Fruit fly (Drosophila melanogaster) whole organism, adult: ENCODE results near the gene CG13639.

Source experiments
- CG11617 ChIP-seq: fragments of 200-800 bp; sonication (Bioruptor generic); optimal IDR thresholded peaks from 2 replicates; lab custom pipeline; 2017; ENCODE audit warnings: mild to moderate bottlenecking, missing biosample characterization, missing genetic modification reagents, missing genetic modification characterization
- CG12768 ChIP-seq: fragments of 200-800 bp; sonication (Bioruptor generic); optimal IDR thresholded peaks from 2 replicates; lab custom pipeline; 2017; ENCODE audit warnings: missing biosample characterization, missing genetic modification characterization, mild to moderate bottlenecking, moderate library complexity, missing genetic modification reagents
- CG14711 ChIP-seq: fragments of 200-800 bp; sonication (Bioruptor generic); optimal IDR thresholded peaks from 2 replicates; lab custom pipeline; 2018; ENCODE audit warnings: missing biosample characterization, mild to moderate bottlenecking, missing genetic modification characterization, moderate library complexity
- CG33017 ChIP-seq: fragments of 200-800 bp; sonication (Bioruptor generic); optimal IDR thresholded peaks from 2 replicates; lab custom pipeline; 2018; ENCODE audit warnings: missing biosample characterization, mild to moderate bottlenecking, missing genetic modification characterization, moderate library complexity
- CG7045 ChIP-seq: fragments of 200-800 bp; sonication (Bioruptor generic); optimal IDR thresholded peaks from 2 replicates; lab custom pipeline; 2017; ENCODE audit warnings: missing biosample characterization, mild to moderate bottlenecking, missing genetic modification characterization
- CG7101 ChIP-seq: fragments of 200-800 bp; sonication (Bioruptor generic); optimal IDR thresholded peaks from 2 replicates; lab custom pipeline; 2018; ENCODE audit warnings: missing biosample characterization, mild to moderate bottlenecking, missing genetic modification characterization, moderate library complexity
- Clk ChIP-seq: fragments of 200-800 bp; sonication (Bioruptor generic); optimal IDR thresholded peaks from 2 replicates; lab custom pipeline; 2017; ENCODE audit warnings: missing biosample characterization, missing genetic modification characterization
- Crg-1 ChIP-seq: fragments of 200-800 bp; sonication (Bioruptor generic); optimal IDR thresholded peaks from 2 replicates; lab custom pipeline; 2016; ENCODE audit warnings: missing biosample characterization, missing genetic modification characterization
- cic ChIP-seq: fragments of 200-800 bp; sonication (Bioruptor generic); optimal IDR thresholded peaks from 2 replicates; lab custom pipeline; 2017; ENCODE audit warnings: missing biosample characterization, mild to moderate bottlenecking, missing genetic modification characterization, moderate library complexity
- cnc ChIP-seq, 2 experiments: fragments of >200 bp; optimal IDR thresholded peaks; 2 replicates each; lab custom pipeline; 2017
- pad ChIP-seq: fragments of 200-800 bp; sonication (Bioruptor generic); optimal IDR thresholded peaks from 3 replicates; lab custom pipeline; 2017; ENCODE audit warnings: missing biosample characterization, missing genetic modification characterization, mild to moderate bottlenecking, moderate library complexity, missing genetic modification reagents
- tj ChIP-seq: fragments of 200-800 bp; sonication (Bioruptor generic); optimal IDR thresholded peaks from 3 replicates; lab custom pipeline; 2017; ENCODE audit warnings: missing biosample characterization, mild to moderate bottlenecking, missing genetic modification characterization, moderate library complexity
- toe ChIP-seq: fragments of 200-800 bp; sonication (Bioruptor generic); optimal IDR thresholded peaks from 2 replicates; lab custom pipeline; 2016; ENCODE audit warnings: missing biosample characterization, missing genetic modification characterization

dm6 chr3R:24851429-24851828 is 8.7 kb downstream of the CG13639 start, which contains the start of gene Nct:
- no peak for TF ChIP-seq CG7045 (GFP tag; lab: Kevin White, UChicago)
- no peak for TF ChIP-seq CG33017
- no peak for TF ChIP-seq pad (GFP tag; lab: Kevin White, UChicago)
- peak in 1 of 2 experiments; percentile 28 for TF ChIP-seq cnc (optimal IDR thresholded peaks at IDR 0.05; lab: Kevin White, UChicago)
- no peak for TF ChIP-seq CG7101
- no peak for TF ChIP-seq cic (GFP tag; lab: Kevin White, UChicago)
- no peak for TF ChIP-seq CG12768 (GFP tag; lab: Kevin White, UChicago)
- TF ChIP-seq Crg-1 (GFP tag; lab: Kevin White, UChicago), result no peak
- no peak for TF ChIP-seq toe
- no peak for TF ChIP-seq CG14711 (tag; lab: Kevin White, UChicago)
- TF ChIP-seq Clk (GFP tag; lab: Kevin White, UChicago), result no peak
- TF ChIP-seq tj, result no peak
- TF ChIP-seq CG11617 (GFP tag; lab: Kevin White, UChicago), result no peak
